Fruit fly (Drosophila melanogaster): Measurements from ENCODE around the gene RagA-B.

Gene RagA-B

dm6 chr3R:8992928-8993579 lies 8.9 kb upstream of the RagA-B start, which contains the start of gene CG11975 (continued):
- TF ChIP-seq ranshi (GFP tag; IDR thresholded peaks at IDR 0.05): 0 out of 2 replicates have a peak, but pooled peaks have one; percentile 53
- TF ChIP-seq wdn (GFP tag; IDR thresholded peaks at IDR 0.05): peak; percentile 24; the same call in 1 of the 2 replicates
- no peak for TF ChIP-seq CG7839 (tag; optimal IDR thresholded peaks at IDR 0.05)
- TF ChIP-seq so (GFP tag; IDR thresholded peaks at IDR 0.05): no peak
- TF ChIP-seq mam (GFP tag; optimal IDR thresholded peaks at IDR 0.05): peak; percentile 90
- TF ChIP-seq CG18011 (GFP tag; optimal IDR thresholded peaks at IDR 0.05): peak; percentile 78
- TF ChIP-seq CG3995 (GFP tag; optimal IDR thresholded peaks at IDR 0.05): peak; percentile 64
- TF ChIP-seq tx (GFP tag; optimal IDR thresholded peaks at IDR 0.05): peak; percentile 86
- TF ChIP-seq abd-A (tag; optimal IDR thresholded peaks at IDR 0.05): no peak
- TF ChIP-seq CG2712 (tag; optimal IDR thresholded peaks at IDR 0.05): peak; percentile 74
- TF ChIP-seq twi (tag; optimal IDR thresholded peaks at IDR 0.05): peak; percentile 63
- TF ChIP-seq zen (tag; optimal IDR thresholded peaks at IDR 0.05): peak; percentile 65
- no peak for TF ChIP-seq CG6654 (GFP tag; optimal IDR thresholded peaks at IDR 0.05)
- TF ChIP-seq CG10543 (GFP tag; optimal IDR thresholded peaks at IDR 0.05): peak; percentile 47
- peak in 1 of 3 experiments; percentile 56 for TF ChIP-seq lola (GFP tag; optimal IDR thresholded peaks at IDR 0.05)
- peak; percentile 57 for TF ChIP-seq D (optimal IDR thresholded peaks at IDR 0.05)
- peak; percentile 16 for TF ChIP-seq D (GFP tag; optimal IDR thresholded peaks at IDR 0.05)
- no peak for TF ChIP-seq tna (GFP tag; IDR thresholded peaks at IDR 0.05; ENCODE audit: partially characterized antibody)
- peak; percentile 80 for TF ChIP-seq CG18599 (GFP tag; optimal IDR thresholded peaks at IDR 0.05)
- TF ChIP-seq cwo (GFP tag; optimal IDR thresholded peaks at IDR 0.05): peak; percentile 60
- TF ChIP-seq az2 (GFP tag; optimal IDR thresholded peaks at IDR 0.05): peak; percentile 73
- peak; percentile 71 for TF ChIP-seq CG4854 (GFP tag; optimal IDR thresholded peaks at IDR 0.05)
- peak; percentile 85 for TF ChIP-seq fu2 (GFP tag; optimal IDR thresholded peaks at IDR 0.05)
- peak; percentile 54 for TF ChIP-seq CG6272 (GFP tag; IDR thresholded peaks at IDR 0.05)
- TF ChIP-seq CG34376 (GFP tag; optimal IDR thresholded peaks at IDR 0.05): peak; percentile 79
- peak; percentile 67 for TF ChIP-seq grau (tag; optimal IDR thresholded peaks at IDR 0.05)
- TF ChIP-seq CG6791 (GFP tag; IDR thresholded peaks at IDR 0.05; ENCODE audit: partially characterized antibody): peak; percentile 65; the same call in 2 of the 3 replicates
- peak; percentile 60 for TF ChIP-seq CG11398 (GFP tag; optimal IDR thresholded peaks at IDR 0.05)
- TF ChIP-seq CG31365 (tag; optimal IDR thresholded peaks at IDR 0.05): no peak
- TF ChIP-seq fd96Cb (tag; optimal IDR thresholded peaks at IDR 0.05): peak; percentile 53
- TF ChIP-seq CG3847 (GFP tag; IDR thresholded peaks at IDR 0.05): peak; percentile 86
- TF ChIP-seq mirr (GFP tag; optimal IDR thresholded peaks at IDR 0.05): peak; percentile 59
- no peak for TF ChIP-seq CG10431 (GFP tag; optimal IDR thresholded peaks at IDR 0.05)
- TF ChIP-seq mld (GFP tag; IDR thresholded peaks at IDR 0.05; ENCODE audit: partially characterized antibody): no peak
- peak; percentile 48 for TF ChIP-seq kni (GFP tag; optimal IDR thresholded peaks at IDR 0.05)
- TF ChIP-seq CG7987 (GFP tag; optimal IDR thresholded peaks at IDR 0.05): peak; percentile 44
- TF ChIP-seq crc (GFP tag; optimal IDR thresholded peaks at IDR 0.05): peak; percentile 60
- peak; percentile 53 for TF ChIP-seq CG17359 (tag; optimal IDR thresholded peaks at IDR 0.05)
- no peak for TF ChIP-seq dati (GFP tag; IDR thresholded peaks at IDR 0.05)
- TF ChIP-seq Ets97D (GFP tag; optimal IDR thresholded peaks at IDR 0.05): peak; percentile 82
- no peak for TF ChIP-seq zf30C (GFP tag; optimal IDR thresholded peaks at IDR 0.05)
- TF ChIP-seq Sry-β (GFP tag; optimal IDR thresholded peaks at IDR 0.05): peak; percentile 98
- TF ChIP-seq CG11456 (GFP tag; IDR thresholded peaks at IDR 0.05): peak; percentile 70; the same call in 2 of the 3 replicates
- peak; percentile 77 for TF ChIP-seq knrl (GFP tag; IDR thresholded peaks at IDR 0.05; ENCODE audit: partially characterized antibody)
- no peak for TF ChIP-seq CG2678 (tag; optimal IDR thresholded peaks at IDR 0.05)
- no peak for TF ChIP-seq CG11696 (GFP tag; IDR thresholded peaks at IDR 0.05)
- no peak for TF ChIP-seq ato (GFP tag; IDR thresholded peaks at IDR 0.05; ENCODE audit: partially characterized antibody)
- TF ChIP-seq CHES-1-like (GFP tag; optimal IDR thresholded peaks at IDR 0.05): peak; percentile 94
